Fruit fly (Drosophila melanogaster) whole organism, wandering third instar larva: ENCODE measurements around the gene CCT2.

ENCODE experiments used
- Abd-B ChIP-seq: fragments of >200 bp; optimal IDR thresholded peaks from 2 replicates; lab custom pipeline; 2017; ENCODE audit warnings: missing biosample characterization, missing genetic modification characterization
- CG9705 ChIP-seq: fragments of 200-800 bp; sonication (Bioruptor generic); optimal IDR thresholded peaks from 2 replicates; lab custom pipeline; 2018; ENCODE audit warnings: missing biosample characterization, mild to moderate bottlenecking, missing genetic modification characterization
- CrebA ChIP-seq: fragments of 200-800 bp; sonication (Bioruptor generic); optimal IDR thresholded peaks from 2 replicates; lab custom pipeline; 2016; ENCODE audit warnings: missing biosample characterization, mild to moderate bottlenecking, missing genetic modification characterization, borderline replicate concordance
- Dfd ChIP-seq: fragments of >200 bp; optimal IDR thresholded peaks from 2 replicates; lab custom pipeline; 2017; ENCODE audit warnings: missing biosample characterization, missing genetic modification characterization
- Dif ChIP-seq: fragments of 200-275, 200-300 bp; sonication (Bioruptor generic); optimal IDR thresholded peaks from 2 replicates; lab custom pipeline; 2018; ENCODE audit warnings: missing biosample characterization, missing genetic modification characterization; ENCODE audit not compliant: partially characterized antibody
- GATAd ChIP-seq: sonication (Bioruptor generic); optimal IDR thresholded peaks from 2 replicates; lab custom pipeline; 2016; ENCODE audit warnings: missing biosample characterization, missing genetic modification characterization
- HLH106 ChIP-seq: fragments of 200-800 bp; optimal IDR thresholded peaks from 3 replicates; lab custom pipeline; 2019; ENCODE audit warnings: missing biosample characterization, mild to moderate bottlenecking, missing genetic modification characterization, moderate library complexity
- Hnf4 ChIP-seq: fragments of 200-800 bp; sonication (Bioruptor generic); optimal IDR thresholded peaks from 2 replicates; lab custom pipeline; 2016; ENCODE audit warnings: missing biosample characterization, mild to moderate bottlenecking, missing genetic modification characterization
- Hr78 ChIP-seq: fragments of >200 bp; optimal IDR thresholded peaks from 2 replicates; lab custom pipeline; 2017; ENCODE audit warnings: missing biosample characterization, missing genetic modification characterization
- Hr83 ChIP-seq: fragments of 200-300 bp; sonication (Bioruptor generic); optimal IDR thresholded peaks from 2 replicates; lab custom pipeline; 2016; ENCODE audit warnings: missing biosample characterization, mild to moderate bottlenecking, missing genetic modification characterization, moderate library complexity; ENCODE audit not compliant: poor library complexity, severe bottlenecking
- Jra ChIP-seq: sonication (Bioruptor generic); optimal IDR thresholded peaks from 2 replicates; lab custom pipeline; 2016; ENCODE audit warnings: missing biosample characterization, missing genetic modification characterization
- Mio ChIP-seq: sonication (Bioruptor generic); optimal IDR thresholded peaks from 2 replicates; lab custom pipeline; 2016; ENCODE audit warnings: missing biosample characterization, missing genetic modification characterization
- Myc ChIP-seq: fragments of >200 bp; optimal IDR thresholded peaks from 2 replicates; lab custom pipeline; 2017
- N ChIP-seq: fragments of >200 bp; optimal IDR thresholded peaks from 2 replicates; lab custom pipeline; 2018; ENCODE audit warnings: missing biosample characterization, missing external identifiers, missing genetic modification characterization
- OdsH ChIP-seq: fragments of 200-800 bp; sonication (Bioruptor generic); optimal IDR thresholded peaks from 2 replicates; lab custom pipeline; 2016; ENCODE audit warnings: missing biosample characterization, mild to moderate bottlenecking, missing genetic modification characterization
- Sp1 ChIP-seq: fragments of 200-800 bp; sonication (Bioruptor generic); optimal IDR thresholded peaks from 3 replicates; lab custom pipeline; 2019; ENCODE audit warnings: missing biosample characterization, mild to moderate bottlenecking, missing genetic modification characterization, moderate library complexity
- Vsx2 ChIP-seq: fragments of 200-300, 225-300 bp; sonication (Bioruptor generic); optimal IDR thresholded peaks from 2 replicates; lab custom pipeline; 2018; ENCODE audit warnings: missing biosample characterization, missing genetic modification characterization; ENCODE audit not compliant: partially characterized antibody
- br ChIP-seq: fragments of 200-800 bp; sonication (Bioruptor generic); optimal IDR thresholded peaks from 2 replicates; lab custom pipeline; 2016; ENCODE audit warnings: missing biosample characterization, missing genetic modification characterization
- brk ChIP-seq: fragments of 200-800 bp; sonication (Bioruptor generic); optimal IDR thresholded peaks from 2 replicates; lab custom pipeline; 2016; ENCODE audit warnings: missing biosample characterization, mild to moderate bottlenecking, missing genetic modification characterization
- dl ChIP-seq, 2 experiments: fragments of 175-275, 200-275 bp in 1 of 2; fragments of 200-275 bp in 1 of 2; sonication (Bioruptor generic); optimal IDR thresholded peaks; lab custom pipeline; 2018; ENCODE audit warnings: mild to moderate bottlenecking in 2 of 2, missing biosample characterization in 2 of 2, missing genetic modification characterization in 2 of 2, moderate library complexity in 2 of 2; ENCODE audit not compliant: partially characterized antibody in 2 of 2, insufficient read depth in 1 of 2
- dmrt93B ChIP-seq: fragments of 200-800 bp; sonication (Bioruptor generic); optimal IDR thresholded peaks from 2 replicates; lab custom pipeline; 2018; ENCODE audit warnings: missing biosample characterization, mild to moderate bottlenecking, missing genetic modification characterization
- dsf ChIP-seq: sonication (Bioruptor generic); optimal IDR thresholded peaks from 2 replicates; lab custom pipeline; 2016; ENCODE audit warnings: missing biosample characterization, missing genetic modification characterization, borderline replicate concordance
- ey ChIP-seq: fragments of 200-800 bp; sonication (Bioruptor generic); optimal IDR thresholded peaks from 2 replicates; lab custom pipeline; 2016; ENCODE audit warnings: missing biosample characterization, missing genetic modification characterization
- foxo ChIP-seq, 2 experiments: fragments of 200-800 bp; sonication (Bioruptor generic); optimal IDR thresholded peaks; 2 replicates in 1 of 2; 3 replicates in 1 of 2; lab custom pipeline; 2016 to 2017; ENCODE audit warnings: missing biosample characterization in 2 of 2, missing genetic modification characterization in 2 of 2
- fru ChIP-seq: fragments of 200-800 bp; sonication (Bioruptor generic); optimal IDR thresholded peaks from 3 replicates; lab custom pipeline; 2016; ENCODE audit warnings: missing biosample characterization, mild to moderate bottlenecking, missing genetic modification characterization
- h ChIP-seq: fragments of 200-800 bp; sonication (Bioruptor generic); optimal IDR thresholded peaks from 3 replicates; lab custom pipeline; 2016; ENCODE audit warnings: missing biosample characterization, mild to moderate bottlenecking, missing genetic modification characterization
- jim ChIP-seq: fragments of 175-275, 200-325 bp; sonication (Bioruptor generic); optimal IDR thresholded peaks from 2 replicates; lab custom pipeline; 2016; ENCODE audit warnings: missing biosample characterization, mild to moderate bottlenecking, missing genetic modification characterization
- lola ChIP-seq: fragments of >200 bp; optimal IDR thresholded peaks from 2 replicates; lab custom pipeline; 2017; ENCODE audit warnings: missing biosample characterization, missing genetic modification characterization
- pan ChIP-seq: fragments of >200 bp; optimal IDR thresholded peaks from 2 replicates; lab custom pipeline; 2017
- psq ChIP-seq: fragments of 200-800 bp; sonication (Bioruptor generic); optimal IDR thresholded peaks from 3 replicates; lab custom pipeline; 2017; ENCODE audit warnings: missing biosample characterization, mild to moderate bottlenecking, missing genetic modification characterization, moderate library complexity
- rgr ChIP-seq: fragments of 200-800 bp; sonication (Bioruptor generic); optimal IDR thresholded peaks from 3 replicates; lab custom pipeline; 2016; ENCODE audit warnings: missing biosample characterization, mild to moderate bottlenecking, missing genetic modification characterization
- sv ChIP-seq: fragments of 200-800 bp; sonication (Bioruptor generic); optimal IDR thresholded peaks from 3 replicates; lab custom pipeline; 2016; ENCODE audit warnings: missing biosample characterization, missing genetic modification characterization
- usp ChIP-seq: fragments of >200 bp; optimal IDR thresholded peaks from 2 replicates; lab custom pipeline; 2017; ENCODE audit warnings: missing biosample characterization, missing genetic modification characterization
- woc ChIP-seq: sonication (Bioruptor generic); optimal IDR thresholded peaks from 2 replicates; lab custom pipeline; 2016; ENCODE audit warnings: missing biosample characterization, mild to moderate bottlenecking, missing genetic modification characterization

The CCT2 gene

dm6 chrX:9108387-9108786 is 19.1 kb downstream of the CCT2 start, which contains the start of gene AP-1gamma:
Gene AP-1gamma (plus strand): TSS chrX:9108691.
- TF ChIP-seq psq (GFP tag; lab: Kevin White, UChicago) (peak; percentile 6), dl (GFP tag; optimal IDR thresholded peaks at IDR 0.05; lab: Kevin White, UChicago; ENCODE audit: insufficient read depth in 1 of 2, partially characterized antibody in 2 of 2) (no peak)

- TF ChIP-seq OdsH, result peak; percentile 28
- TF ChIP-seq woc, result peak; percentile 68
- no peak for TF ChIP-seq Myc (lab: Kevin White, UChicago)
- TF ChIP-seq rgr (GFP tag; lab: Kevin White, UChicago), result peak; percentile 21
- TF ChIP-seq Abd-B (GFP tag; lab: Kevin White, UChicago), result no peak
- TF ChIP-seq jim (GFP tag; lab: Kevin White, UChicago), result no peak
- no peak for TF ChIP-seq Dfd (GFP tag; lab: Kevin White, UChicago)
- peak; percentile 7 for TF ChIP-seq h (GFP tag; lab: Kevin White, UChicago)
- TF ChIP-seq CG9705 (GFP tag; lab: Kevin White, UChicago), result peak; percentile 8
- TF ChIP-seq Hr78, result no peak
- peak in 1 of 2 experiments; percentile 37 for TF ChIP-seq foxo (GFP tag; optimal IDR thresholded peaks at IDR 0.05; lab: Kevin White, UChicago)
- TF ChIP-seq usp, result no peak
- TF ChIP-seq pan, result no peak
- no peak for TF ChIP-seq N
- TF ChIP-seq HLH106 (tag; lab: Kevin White, UChicago), result peak; percentile 58
- TF ChIP-seq ey (GFP tag; lab: Kevin White, UChicago), result peak; percentile 25
- no peak for TF ChIP-seq Hnf4 (GFP tag; lab: Kevin White, UChicago)
- TF ChIP-seq dl (GFP tag; optimal IDR thresholded peaks at IDR 0.05; lab: Kevin White, UChicago; ENCODE audit: insufficient read depth in 1 of 2, partially characterized antibody in 2 of 2), result no peak
- peak; percentile 21 for TF ChIP-seq psq (GFP tag; lab: Kevin White, UChicago)
- no peak for TF ChIP-seq sv (GFP tag; lab: Kevin White, UChicago)
- TF ChIP-seq brk (GFP tag; lab: Kevin White, UChicago), result no peak
- TF ChIP-seq Hr83 (GFP tag; lab: Kevin White, UChicago), result peak; percentile 17
- TF ChIP-seq dsf (GFP tag; lab: Kevin White, UChicago), result no peak
- no peak for TF ChIP-seq Vsx2
- TF ChIP-seq Sp1 (GFP tag; lab: Kevin White, UChicago), result peak; percentile 19
- TF ChIP-seq CrebA (GFP tag; lab: Kevin White, UChicago), result no peak
- peak; percentile 29 for TF ChIP-seq fru (GFP tag; lab: Kevin White, UChicago)
- no peak for TF ChIP-seq GATAd
- no peak for TF ChIP-seq br
- no peak for TF ChIP-seq Jra (GFP tag; lab: Kevin White, UChicago)
These were observed 19.9 kb downstream of the CCT2 start for dm6 chrX:9109072-9109844.

- TF ChIP-seq Dfd (GFP tag; lab: Kevin White, UChicago), result peak; percentile 85
- TF ChIP-seq N, result no peak
These were observed 21.0 kb downstream of the CCT2 start for dm6 chrX:9110155-9110909.

dm6 chrX:9117831-9118230 is 28.5 kb downstream of the CCT2 start:
- TF ChIP-seq Dif (GFP tag; lab: Kevin White, UChicago) (no peak), GATAd (no peak), Mio (no peak), CrebA (GFP tag; lab: Kevin White, UChicago) (no peak), dsf (GFP tag; lab: Kevin White, UChicago) (no peak), Abd-B (GFP tag; lab: Kevin White, UChicago) (no peak), dl (GFP tag; optimal IDR thresholded peaks at IDR 0.05; lab: Kevin White, UChicago; ENCODE audit: insufficient read depth in 1 of 2, partially characterized antibody in 2 of 2) (no peak), dmrt93B (GFP tag; lab: Kevin White, UChicago) (no peak), CG9705 (GFP tag; lab: Kevin White, UChicago) (no peak), OdsH (no peak), lola (GFP tag; lab: Kevin White, UChicago) (no peak), sv (GFP tag; lab: Kevin White, UChicago) (no peak)
